Worm (Caenorhabditis elegans) whole organism, L3 larva: ENCODE results near the gene M01E10.3.

ENCODE experiments used
- egl-27 ChIP-seq: sonication (generic microtip); optimal IDR thresholded peaks from 4 replicates; lab custom pipeline; 2017; ENCODE audit warnings: missing biosample characterization, missing genetic modification reagents, missing genetic modification characterization
- elt-1 ChIP-seq: fragments of 150-350 bp; optimal IDR thresholded peaks from 2 replicates; lab custom pipeline; 2014; ENCODE audit warnings: missing biosample characterization, missing genetic modification characterization
- elt-3 ChIP-seq, 3 experiments: fragments of 150-350 bp in 1 of 3; sonication (generic microtip) in 2 of 3; optimal IDR thresholded peaks; 2 replicates in 2 of 3; 4 replicates in 1 of 3; lab custom pipeline; 2014 to 2017; ENCODE audit warnings: missing biosample characterization in 3 of 3, missing genetic modification characterization in 3 of 3
- fkh-10 ChIP-seq: sonication (generic microtip); optimal IDR thresholded peaks from 2 replicates; lab custom pipeline; 2017; ENCODE audit warnings: missing biosample characterization, missing genetic modification reagents, missing genetic modification characterization
- hmg-11 ChIP-seq: sonication (generic microtip); optimal IDR thresholded peaks from 2 replicates; lab custom pipeline; 2016; ENCODE audit warnings: missing genetic modification characterization, missing compliant biosample characterization
- nfya-1 ChIP-seq: sonication (generic microtip); optimal IDR thresholded peaks from 2 replicates; lab custom pipeline; 2017; ENCODE audit warnings: missing genetic modification characterization, mild to moderate bottlenecking, missing compliant biosample characterization, antibody characterized with exemption, moderate library complexity; ENCODE audit not compliant: insufficient read depth
- nhr-11 ChIP-seq: fragments of 150-350 bp; optimal IDR thresholded peaks from 2 replicates; lab custom pipeline; 2014; ENCODE audit warnings: missing biosample characterization, missing genetic modification characterization
- nhr-12 ChIP-seq: fragments of 150-350 bp; optimal IDR thresholded peaks from 2 replicates; lab custom pipeline; 2014; ENCODE audit warnings: missing biosample characterization, missing genetic modification characterization
- nhr-237 ChIP-seq: fragments of 150-350 bp; optimal IDR thresholded peaks from 2 replicates; lab custom pipeline; 2014; ENCODE audit warnings: missing biosample characterization, missing genetic modification characterization
- nhr-67 ChIP-seq: fragments of 150-350 bp; optimal IDR thresholded peaks from 2 replicates; lab custom pipeline; 2014; ENCODE audit warnings: missing biosample characterization, missing genetic modification characterization
- pha-4 ChIP-seq: fragments of 150-350 bp; optimal IDR thresholded peaks from 2 replicates; lab custom pipeline; 2014; ENCODE audit warnings: missing biosample characterization, missing genetic modification reagents, missing genetic modification characterization
- pqm-1 ChIP-seq: fragments of 150-350 bp; optimal IDR thresholded peaks from 2 replicates; lab custom pipeline; 2017; ENCODE audit warnings: missing biosample characterization, missing genetic modification characterization, inconsistent platforms
- skn-1 ChIP-seq: fragments of 150-350 bp; optimal IDR thresholded peaks from 2 replicates; lab custom pipeline; 2014; ENCODE audit warnings: missing biosample characterization, missing genetic modification characterization
- tbx-2 ChIP-seq: sonication (generic microtip); optimal IDR thresholded peaks from 2 replicates; lab custom pipeline; 2016; ENCODE audit warnings: mild to moderate bottlenecking, missing genetic modification characterization, missing compliant biosample characterization

DNA sequence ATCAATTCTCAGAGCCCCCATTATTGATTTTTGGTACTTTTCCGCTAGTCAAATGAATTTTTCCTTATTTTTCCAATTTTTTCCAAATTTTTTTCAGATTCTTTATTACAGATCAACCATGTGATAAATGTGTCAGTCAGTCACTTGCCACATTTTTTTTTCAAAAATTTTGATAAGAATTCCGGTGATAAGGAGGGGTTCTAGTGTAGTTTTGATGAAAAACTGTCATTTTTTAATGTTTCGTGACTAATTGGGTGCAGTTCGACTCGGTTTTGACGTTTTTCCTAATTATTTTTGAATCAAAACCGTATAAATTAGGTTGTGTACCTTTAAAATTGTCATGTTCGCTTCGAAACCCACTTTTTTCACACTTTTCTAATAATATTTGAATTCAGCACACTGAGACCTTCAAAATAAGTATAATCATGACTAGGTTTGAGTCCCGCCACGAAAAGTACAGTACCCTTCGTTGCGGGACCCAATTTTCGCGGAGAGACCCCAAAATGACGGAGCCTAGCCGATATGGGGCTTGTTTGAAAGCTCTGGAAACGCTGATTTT is 45.9 kb upstream of the M01E10.3 start:
- TF ChIP-seq fkh-10 (GFP tag; lab: Kevin White, UChicago), result no peak
- TF ChIP-seq pqm-1 (tag; lab: Kevin White, UChicago), result peak; percentile 82
- no peak for TF ChIP-seq nfya-1 (tag; lab: Kevin White, UChicago)
- no peak for TF ChIP-seq skn-1 (tag; lab: Kevin White, UChicago)
- no peak for TF ChIP-seq egl-27
- no peak for TF ChIP-seq elt-3 (tag; optimal IDR thresholded peaks at IDR 0.05; lab: Kevin White, UChicago)
- no peak for TF ChIP-seq nhr-11
- no peak for TF ChIP-seq nhr-237 (tag; lab: Kevin White, UChicago)
- no peak for TF ChIP-seq tbx-2
- TF ChIP-seq pha-4 (tag; lab: Kevin White, UChicago), result peak; percentile 51
- TF ChIP-seq nhr-12 (tag; lab: Kevin White, UChicago), result no peak
- TF ChIP-seq elt-1 (tag; lab: Kevin White, UChicago), result no peak
- no peak for TF ChIP-seq nhr-67 (tag; lab: Kevin White, UChicago)
- no peak for TF ChIP-seq hmg-11 (tag; lab: Kevin White, UChicago)
